Worm (Caenorhabditis elegans): ENCODE results near the gene str-246.
A peak's percentile ranks its signal among the peaks of the same experiment; 100 is the strongest.
"Not testable (repeated sequence)": the region's sequence is repeated elsewhere in the genome, so short reads cannot be mapped to it uniquely, and the experiment has no call there.

str-246 gene

ce11 chrIII:11077404-11077803, at the start of gene str-246:
Gene str-246 (plus strand): TSS chrIII:11077704.
- TF ChIP-seq nhr-10 (tag; optimal IDR thresholded peaks at IDR 0.05) (no peak), zag-1 (tag; optimal IDR thresholded peaks at IDR 0.05) (no peak), nhr-77 (tag; optimal IDR thresholded peaks at IDR 0.05) (no peak), mdl-1 (tag; optimal IDR thresholded peaks at IDR 0.05) (no peak), peb-1 (tag; optimal IDR thresholded peaks at IDR 0.05) (no peak), skn-1 (tag; optimal IDR thresholded peaks at IDR 0.05) (no peak)

DNA sequence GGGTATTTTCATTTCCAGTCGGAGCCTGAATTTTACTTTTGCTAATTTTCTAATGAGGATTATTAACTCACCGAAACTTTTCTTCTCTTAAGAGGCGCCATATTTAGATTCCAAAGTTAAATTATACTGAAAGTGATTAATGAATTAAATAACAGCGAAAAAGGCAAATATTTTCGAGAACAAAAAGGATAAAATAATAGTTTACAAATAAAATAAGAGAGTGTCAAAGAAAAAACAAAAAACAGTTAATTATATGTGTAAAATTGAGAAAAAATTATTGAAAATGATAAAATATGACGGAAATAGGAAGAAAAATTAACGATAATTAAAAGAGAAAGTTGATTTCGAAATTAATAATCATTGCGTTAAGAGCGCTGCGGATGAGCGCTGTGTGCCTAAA, 48.2 kb upstream of the str-246 start, which contains the start of gene Y48A6B.8:
Y48A6B.8 (minus strand) TSS at position 101 of the 400 bp plus-strand sequence.
- not testable (repeated sequence) for TF ChIP-seq nhr-10, F13H6.1, R02D3.7 (tag; optimal IDR thresholded peaks at IDR 0.05)

DNA sequence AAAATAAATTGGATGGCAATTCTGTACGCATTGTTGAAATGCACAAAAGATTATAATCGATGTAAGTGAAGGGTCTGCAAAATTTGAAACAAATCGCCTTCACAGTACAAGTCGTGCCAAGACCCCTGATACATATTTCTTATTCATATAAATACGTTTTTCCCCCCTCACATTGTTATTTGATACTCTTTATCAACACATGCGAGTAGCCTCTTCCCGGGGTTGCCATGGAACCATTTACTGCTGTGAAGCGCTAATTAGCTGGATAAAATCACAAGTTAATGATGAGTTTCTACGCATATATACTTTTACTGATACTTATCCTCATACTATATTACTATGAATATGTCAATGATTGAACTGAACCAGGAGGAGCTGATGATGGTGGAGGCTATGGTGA, 46.2 kb upstream of the str-246 start, which contains the start of gene Y48A6B.14:
Y48A6B.14 (plus strand) TSS at position 301 of the 400 bp plus-strand sequence.
- TF ChIP-seq ama-1 (optimal IDR thresholded peaks at IDR 0.05) (no peak), ztf-11 (tag; optimal IDR thresholded peaks at IDR 0.05) (no peak), ceh-16 (tag; optimal IDR thresholded peaks at IDR 0.05) (no peak), nhr-77 (tag; optimal IDR thresholded peaks at IDR 0.05) (no peak), sma-3 (GFP tag; optimal IDR thresholded peaks at IDR 0.05) (no peak), nhr-25 (tag; optimal IDR thresholded peaks at IDR 0.05) (no peak), ceh-82 (tag; optimal IDR thresholded peaks at IDR 0.05) (no peak)

DNA sequence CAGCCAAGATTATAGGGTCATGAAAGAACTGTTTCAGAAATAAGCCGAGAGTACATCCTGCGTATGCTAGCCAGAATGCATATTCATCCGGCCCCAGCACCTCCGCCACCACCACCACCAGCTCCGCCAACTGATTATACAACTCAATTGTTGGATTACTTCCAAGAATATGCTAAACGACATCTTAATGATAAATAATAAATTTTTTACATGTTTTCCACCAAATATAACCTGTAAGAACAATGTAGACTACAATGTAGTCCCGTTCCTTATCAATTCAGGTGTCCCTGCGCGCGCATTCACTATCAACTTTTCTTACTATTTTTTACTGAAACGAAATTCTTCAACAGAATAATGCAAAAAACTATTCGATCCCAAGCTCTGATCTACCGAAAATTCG, 44.6 kb upstream of the str-246 start, which contains the start of gene Y48A6B.9:
Y48A6B.9 (plus strand) TSS at position 301 of the 400 bp plus-strand sequence.
- TF ChIP-seq nhr-21 (tag; optimal IDR thresholded peaks at IDR 0.05) = no peak
- no peak for TF ChIP-seq ztf-1 (GFP tag; conservative IDR thresholded peaks at IDR 0.05)
- no peak for TF ChIP-seq lin-13 (GFP tag; optimal IDR thresholded peaks at IDR 0.05)
- TF ChIP-seq sma-9 (GFP tag; optimal IDR thresholded peaks at IDR 0.05) = no peak
- TF ChIP-seq sma-9 (tag; optimal IDR thresholded peaks at IDR 0.05) = no peak
- no peak for TF ChIP-seq mab-5 (tag; optimal IDR thresholded peaks at IDR 0.05)
- no peak for TF ChIP-seq blmp-1 (tag; optimal IDR thresholded peaks at IDR 0.05; ENCODE audit: insufficient read depth)
- TF ChIP-seq unc-55 (GFP tag; optimal IDR thresholded peaks at IDR 0.05) = no peak
- no peak for TF ChIP-seq unc-39 (tag; optimal IDR thresholded peaks at IDR 0.05)
- TF ChIP-seq nhr-6 (tag; optimal IDR thresholded peaks at IDR 0.05) = no peak
- TF ChIP-seq Y55F3AM.14 (GFP tag; optimal IDR thresholded peaks at IDR 0.05) = no peak
- TF ChIP-seq F13H6.1 (tag; optimal IDR thresholded peaks at IDR 0.05) = no peak
- no peak for TF ChIP-seq nhr-11 (tag; optimal IDR thresholded peaks at IDR 0.05)
- no peak for TF ChIP-seq fos-1 (tag; optimal IDR thresholded peaks at IDR 0.05)
- TF ChIP-seq ztf-4 (tag; optimal IDR thresholded peaks at IDR 0.05) = no peak
- no peak for TF ChIP-seq gmeb-1 (tag; optimal IDR thresholded peaks at IDR 0.05)
- no peak for TF ChIP-seq lin-11 (tag; optimal IDR thresholded peaks at IDR 0.05)
- no peak for TF ChIP-seq zag-1 (tag; optimal IDR thresholded peaks at IDR 0.05)
- no peak for TF ChIP-seq aly-2 (tag; optimal IDR thresholded peaks at IDR 0.05)

DNA sequence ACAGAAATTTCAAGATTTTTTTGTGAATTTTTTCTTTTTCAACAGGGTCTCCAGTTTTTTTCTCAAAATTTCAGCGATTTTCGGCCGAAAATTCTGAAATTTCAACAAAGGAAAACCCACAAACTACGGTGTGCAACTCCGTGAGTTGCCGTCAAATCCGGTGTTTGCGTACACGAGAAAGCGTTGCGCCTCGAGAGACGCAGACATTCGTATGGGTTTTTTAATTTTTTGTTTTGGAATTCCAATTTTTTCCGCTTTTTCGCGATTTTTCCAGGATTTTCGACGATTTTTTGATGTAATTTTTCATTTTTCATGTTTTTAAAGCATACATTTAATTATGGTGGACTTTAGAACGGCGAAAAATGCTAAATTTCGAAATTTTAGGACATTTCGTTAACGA, 41.4 kb upstream of the str-246 start:
- peak; percentile 53 for TF ChIP-seq sma-3 (GFP tag; optimal IDR thresholded peaks at IDR 0.05)
- peak; percentile 6 for TF ChIP-seq ama-1 (optimal IDR thresholded peaks at IDR 0.05)
- TF ChIP-seq nhr-12 (tag; optimal IDR thresholded peaks at IDR 0.05) = peak; percentile 45
- TF ChIP-seq gmeb-1 (tag; optimal IDR thresholded peaks at IDR 0.05) = peak; percentile 85
- no peak for TF ChIP-seq nhr-11 (tag; optimal IDR thresholded peaks at IDR 0.05)
- peak; percentile 93 to 98 for TF ChIP-seq lsy-2 (tag; optimal IDR thresholded peaks at IDR 0.05)
- peak; percentile 14 for TF ChIP-seq fos-1 (tag; optimal IDR thresholded peaks at IDR 0.05)
- no peak for TF ChIP-seq mdl-1 (tag; optimal IDR thresholded peaks at IDR 0.05)
- TF ChIP-seq R02D3.7 (tag; optimal IDR thresholded peaks at IDR 0.05) = no peak
- TF ChIP-seq blmp-1 (tag; optimal IDR thresholded peaks at IDR 0.05; ENCODE audit: insufficient read depth) = peak; percentile 26
- TF ChIP-seq crh-2 (tag; optimal IDR thresholded peaks at IDR 0.05) = peak; percentile 67
- TF ChIP-seq ztf-1 (GFP tag; conservative IDR thresholded peaks at IDR 0.05) = no peak
- no peak for TF ChIP-seq elt-1 (tag; optimal IDR thresholded peaks at IDR 0.05)
- TF ChIP-seq lin-13 (GFP tag; optimal IDR thresholded peaks at IDR 0.05) = peak; percentile 66
- TF ChIP-seq F13H6.1 (tag; optimal IDR thresholded peaks at IDR 0.05) = peak; percentile 60
- peak; percentile 66 for TF ChIP-seq nhr-25 (tag; optimal IDR thresholded peaks at IDR 0.05)
- TF ChIP-seq lin-39 (tag; optimal IDR thresholded peaks at IDR 0.05) = no peak
- no peak for TF ChIP-seq nhr-23 (tag; optimal IDR thresholded peaks at IDR 0.05)
- no peak for TF ChIP-seq elt-3 (tag; optimal IDR thresholded peaks at IDR 0.05)
- TF ChIP-seq aly-2 (tag; optimal IDR thresholded peaks at IDR 0.05) = no peak
- no peak for TF ChIP-seq ztf-4 (tag; optimal IDR thresholded peaks at IDR 0.05)
- TF ChIP-seq skn-1 (tag; optimal IDR thresholded peaks at IDR 0.05) = no peak
- peak; percentile 43 for TF ChIP-seq nhr-21 (tag; optimal IDR thresholded peaks at IDR 0.05)
- TF ChIP-seq nhr-6 (tag; optimal IDR thresholded peaks at IDR 0.05) = peak; percentile 35
- no peak for TF ChIP-seq ceh-82 (tag; optimal IDR thresholded peaks at IDR 0.05)
- TF ChIP-seq C34F6.9 (tag; optimal IDR thresholded peaks at IDR 0.05) = peak; percentile 77
- TF ChIP-seq nhr-237 (tag; optimal IDR thresholded peaks at IDR 0.05) = no peak
- no peak for TF ChIP-seq sma-9 (GFP tag; optimal IDR thresholded peaks at IDR 0.05)
- TF ChIP-seq sma-9 (tag; optimal IDR thresholded peaks at IDR 0.05) = no peak
- no peak for TF ChIP-seq unc-39 (tag; optimal IDR thresholded peaks at IDR 0.05)
- TF ChIP-seq nhr-77 (tag; optimal IDR thresholded peaks at IDR 0.05) = no peak
- peak; percentile 73 for TF ChIP-seq mab-5 (tag; optimal IDR thresholded peaks at IDR 0.05)
- peak; percentile 63 for TF ChIP-seq egl-27 (tag; optimal IDR thresholded peaks at IDR 0.05)
- TF ChIP-seq ztf-11 (tag; optimal IDR thresholded peaks at IDR 0.05) = no peak
- TF ChIP-seq unc-55 (GFP tag; optimal IDR thresholded peaks at IDR 0.05) = peak; percentile 78
- TF ChIP-seq alr-1 (tag; optimal IDR thresholded peaks at IDR 0.05) = no peak
- peak; percentile 67 for TF ChIP-seq lin-11 (tag; optimal IDR thresholded peaks at IDR 0.05)

Measured in whole organism, L2 larva.